Fruit fly (Drosophila melanogaster) whole organism, wandering third instar larva: Measurements from ENCODE around the gene ChAT.

Experiments used
- CG9705 ChIP-seq: fragments of 200-800 bp; sonication (Bioruptor generic); optimal IDR thresholded peaks from 2 replicates; lab custom pipeline; 2018; ENCODE audit warnings: missing biosample characterization, mild to moderate bottlenecking, missing genetic modification characterization
- Dfd ChIP-seq: fragments of >200 bp; optimal IDR thresholded peaks from 2 replicates; lab custom pipeline; 2017; ENCODE audit warnings: missing biosample characterization, missing genetic modification characterization
- HLH106 ChIP-seq: fragments of 200-800 bp; optimal IDR thresholded peaks from 3 replicates; lab custom pipeline; 2019; ENCODE audit warnings: missing biosample characterization, mild to moderate bottlenecking, missing genetic modification characterization, moderate library complexity
- Hr83 ChIP-seq: fragments of 200-300 bp; sonication (Bioruptor generic); optimal IDR thresholded peaks from 2 replicates; lab custom pipeline; 2016; ENCODE audit warnings: missing biosample characterization, mild to moderate bottlenecking, missing genetic modification characterization, moderate library complexity; ENCODE audit not compliant: poor library complexity, severe bottlenecking
- Myc ChIP-seq: fragments of >200 bp; optimal IDR thresholded peaks from 2 replicates; lab custom pipeline; 2017
- OdsH ChIP-seq: fragments of 200-800 bp; sonication (Bioruptor generic); optimal IDR thresholded peaks from 2 replicates; lab custom pipeline; 2016; ENCODE audit warnings: missing biosample characterization, mild to moderate bottlenecking, missing genetic modification characterization
- Rel ChIP-seq, 2 experiments: fragments of 200-800 bp; sonication (Bioruptor generic) in 1 of 2; optimal IDR thresholded peaks; 2 replicates in 1 of 2; 3 replicates in 1 of 2; lab custom pipeline; 2016 to 2019; ENCODE audit warnings: mild to moderate bottlenecking in 2 of 2, missing biosample characterization in 2 of 2, missing genetic modification characterization in 2 of 2, moderate library complexity in 1 of 2
- Vsx2 ChIP-seq: fragments of 200-300, 225-300 bp; sonication (Bioruptor generic); optimal IDR thresholded peaks from 2 replicates; lab custom pipeline; 2018; ENCODE audit warnings: missing biosample characterization, missing genetic modification characterization; ENCODE audit not compliant: partially characterized antibody
- dmrt93B ChIP-seq: fragments of 200-800 bp; sonication (Bioruptor generic); optimal IDR thresholded peaks from 2 replicates; lab custom pipeline; 2018; ENCODE audit warnings: missing biosample characterization, mild to moderate bottlenecking, missing genetic modification characterization
- rgr ChIP-seq: fragments of 200-800 bp; sonication (Bioruptor generic); optimal IDR thresholded peaks from 3 replicates; lab custom pipeline; 2016; ENCODE audit warnings: missing biosample characterization, mild to moderate bottlenecking, missing genetic modification characterization
- usp ChIP-seq: fragments of >200 bp; optimal IDR thresholded peaks from 2 replicates; lab custom pipeline; 2017; ENCODE audit warnings: missing biosample characterization, missing genetic modification characterization

dm6 chr3R:18667659-18668248 lies 37.5 kb upstream of the ChAT start, which contains the start of gene CG31229:
- TF ChIP-seq HLH106, result no peak
- TF ChIP-seq Dfd (GFP tag; lab: Kevin White, UChicago), result no peak
- TF ChIP-seq usp, result no peak
- no peak for TF ChIP-seq Hr83 (GFP tag; lab: Kevin White, UChicago)
- no peak for TF ChIP-seq Myc (lab: Kevin White, UChicago)
- TF ChIP-seq Rel (GFP tag; optimal IDR thresholded peaks at IDR 0.05; lab: Kevin White, UChicago), result no peak
- TF ChIP-seq Rel (tag; optimal IDR thresholded peaks at IDR 0.05; lab: Kevin White, UChicago), result peak; percentile 98
- TF ChIP-seq CG9705 (GFP tag; lab: Kevin White, UChicago), result no peak
- TF ChIP-seq rgr (GFP tag; lab: Kevin White, UChicago), result no peak
- no peak for TF ChIP-seq Vsx2 (GFP tag; lab: Kevin White, UChicago)
- TF ChIP-seq dmrt93B (GFP tag; lab: Kevin White, UChicago), result no peak
- no peak for TF ChIP-seq OdsH (GFP tag; lab: Kevin White, UChicago)
